Worm (Caenorhabditis elegans) whole organism, late embryonic: ENCODE results near the gene uroc-1.

Experiments
- C38D4.7 ChIP-seq: fragments of 200-800 bp; sonication (Bioruptor generic); optimal IDR thresholded peaks from 2 replicates; lab custom pipeline; 2018; ENCODE audit warnings: mild to moderate bottlenecking, missing genetic modification characterization, moderate library complexity, missing compliant biosample characterization
- F13H6.1 ChIP-seq: sonication (generic microtip); optimal IDR thresholded peaks from 2 replicates; lab custom pipeline; 2016; ENCODE audit warnings: missing genetic modification characterization, missing compliant biosample characterization
- K09A11.1 ChIP-seq: sonication (generic microtip); optimal IDR thresholded peaks from 2 replicates; lab custom pipeline; 2017; ENCODE audit warnings: antibody characterized with exemption, mild to moderate bottlenecking, missing genetic modification characterization, missing compliant biosample characterization; ENCODE audit not compliant: insufficient read depth
- T23F11.4 ChIP-seq: fragments of 200-800 bp; sonication (Bioruptor generic); optimal IDR thresholded peaks from 2 replicates; lab custom pipeline; 2018; ENCODE audit warnings: mild to moderate bottlenecking, missing genetic modification characterization, missing compliant biosample characterization
- Y22D7AL.16 ChIP-seq: sonication (generic microtip); optimal IDR thresholded peaks from 2 replicates; lab custom pipeline; 2016; ENCODE audit warnings: missing genetic modification characterization, missing compliant biosample characterization
- ahr-1 ChIP-seq: sonication (generic microtip); optimal IDR thresholded peaks from 2 replicates; lab custom pipeline; 2016; ENCODE audit warnings: missing genetic modification characterization, missing compliant biosample characterization
- ama-1 ChIP-seq: fragments of 150-350 bp; optimal IDR thresholded peaks from 2 replicates; lab custom pipeline; 2014
- ceh-14 ChIP-seq: sonication (generic microtip); optimal IDR thresholded peaks from 2 replicates; lab custom pipeline; 2016; ENCODE audit warnings: missing genotype, missing genetic modification characterization, missing compliant biosample characterization
- ceh-18 ChIP-seq: sonication (generic microtip); optimal IDR thresholded peaks from 2 replicates; lab custom pipeline; 2016; ENCODE audit warnings: missing genetic modification characterization, missing compliant biosample characterization
- ceh-19 ChIP-seq: fragments of 200-800 bp; sonication (Bioruptor generic); optimal IDR thresholded peaks from 2 replicates; lab custom pipeline; 2018; ENCODE audit warnings: mild to moderate bottlenecking, missing genetic modification characterization, missing compliant biosample characterization
- ceh-2 ChIP-seq: sonication (generic microtip); optimal IDR thresholded peaks from 2 replicates; lab custom pipeline; 2016; ENCODE audit warnings: missing genotype, missing genetic modification characterization, missing compliant biosample characterization
- ceh-24 ChIP-seq: sonication (generic microtip); optimal IDR thresholded peaks from 2 replicates; lab custom pipeline; 2016; ENCODE audit warnings: mild to moderate bottlenecking, missing genetic modification characterization, missing compliant biosample characterization
- ceh-30 ChIP-seq: fragments of 150-350 bp; optimal IDR thresholded peaks from 2 replicates; lab custom pipeline; 2014; ENCODE audit warnings: missing biosample characterization, missing genetic modification characterization
- ceh-31 ChIP-seq: sonication (generic microtip); optimal IDR thresholded peaks from 2 replicates; lab custom pipeline; 2016; ENCODE audit warnings: missing genetic modification characterization, missing compliant biosample characterization
- ceh-34 ChIP-seq: sonication (generic microtip); optimal IDR thresholded peaks from 2 replicates; lab custom pipeline; 2016; ENCODE audit warnings: mild to moderate bottlenecking, missing genetic modification characterization, missing compliant biosample characterization
- ceh-45 ChIP-seq: fragments of 200-800 bp; sonication (Bioruptor generic); IDR thresholded peaks from 2 replicates; pipeline ENCODE4 v1.3.6; 2022; ENCODE audit warnings: missing genetic modification reagents, missing genetic modification characterization, missing compliant biosample characterization
- ceh-48 ChIP-seq: sonication (generic microtip); optimal IDR thresholded peaks from 2 replicates; lab custom pipeline; 2016; ENCODE audit warnings: missing genetic modification characterization, inconsistent platforms, missing compliant biosample characterization
- ceh-6 ChIP-seq: fragments of 200-800 bp; sonication (Bioruptor generic); optimal IDR thresholded peaks from 2 replicates; lab custom pipeline; 2018; ENCODE audit warnings: mild to moderate bottlenecking, missing genetic modification characterization, missing compliant biosample characterization
- ceh-9 ChIP-seq: sonication (generic microtip); optimal IDR thresholded peaks from 2 replicates; lab custom pipeline; 2016; ENCODE audit warnings: mild to moderate bottlenecking, missing genetic modification characterization, inconsistent platforms, missing compliant biosample characterization
- dve-1 ChIP-seq: sonication (generic microtip); optimal IDR thresholded peaks from 2 replicates; lab custom pipeline; 2017; ENCODE audit warnings: antibody characterized with exemption, mild to moderate bottlenecking, missing genetic modification characterization, missing compliant biosample characterization
- elt-2 ChIP-seq: sonication (generic microtip); optimal IDR thresholded peaks from 2 replicates; lab custom pipeline; 2016; ENCODE audit warnings: missing genetic modification reagents, missing genetic modification characterization, missing compliant biosample characterization
- elt-4 ChIP-seq: sonication (generic microtip); optimal IDR thresholded peaks from 2 replicates; lab custom pipeline; 2016; ENCODE audit warnings: missing genetic modification characterization, missing compliant biosample characterization
- ets-4 ChIP-seq: sonication (generic microtip); optimal IDR thresholded peaks from 2 replicates; lab custom pipeline; 2016; ENCODE audit warnings: missing genetic modification characterization, missing compliant biosample characterization
- fkh-10 ChIP-seq: fragments of 150-350 bp; optimal IDR thresholded peaks from 2 replicates; lab custom pipeline; 2014; ENCODE audit warnings: missing biosample characterization, missing genetic modification reagents, missing genetic modification characterization
- gmeb-2 ChIP-seq: sonication (generic microtip); optimal IDR thresholded peaks from 2 replicates; lab custom pipeline; 2016; ENCODE audit warnings: missing genetic modification characterization, inconsistent platforms, missing compliant biosample characterization
- hlh-13 ChIP-seq: fragments of 200-800 bp; sonication (Bioruptor generic); optimal IDR thresholded peaks from 2 replicates; lab custom pipeline; 2018; ENCODE audit warnings: mild to moderate bottlenecking, missing genetic modification characterization, missing compliant biosample characterization
- hlh-30 ChIP-seq: sonication (generic microtip); optimal IDR thresholded peaks from 2 replicates; lab custom pipeline; 2017; ENCODE audit warnings: antibody characterized with exemption, missing genetic modification characterization, missing compliant biosample characterization; ENCODE audit not compliant: insufficient read depth
- hlh-6 ChIP-seq: sonication (generic microtip); optimal IDR thresholded peaks from 2 replicates; lab custom pipeline; 2016; ENCODE audit warnings: missing genotype, missing genetic modification characterization, missing compliant biosample characterization
- hlh-8 ChIP-seq: sonication (generic microtip); optimal IDR thresholded peaks from 2 replicates; lab custom pipeline; 2016; ENCODE audit warnings: missing genotype, missing genetic modification characterization, missing compliant biosample characterization
- lim-6 ChIP-seq: sonication (generic microtip); optimal IDR thresholded peaks from 2 replicates; lab custom pipeline; 2016; ENCODE audit warnings: missing genetic modification characterization, missing compliant biosample characterization
- lin-11 ChIP-seq: fragments of 200-800 bp; sonication (Bioruptor generic); optimal IDR thresholded peaks from 2 replicates; lab custom pipeline; 2018; ENCODE audit warnings: mild to moderate bottlenecking, missing genetic modification characterization, missing compliant biosample characterization
- madf-2 ChIP-seq: sonication (generic microtip); optimal IDR thresholded peaks from 2 replicates; lab custom pipeline; 2017; ENCODE audit warnings: missing genetic modification characterization, missing compliant biosample characterization
- mec-3 ChIP-seq: sonication (generic microtip); optimal IDR thresholded peaks from 2 replicates; lab custom pipeline; 2016; ENCODE audit warnings: borderline replicate concordance, missing genetic modification characterization, missing compliant biosample characterization
- nfya-1 ChIP-seq: sonication (generic microtip); optimal IDR thresholded peaks from 2 replicates; lab custom pipeline; 2017; ENCODE audit warnings: missing genetic modification characterization, mild to moderate bottlenecking, missing compliant biosample characterization, antibody characterized with exemption, moderate library complexity
- nhr-11 ChIP-seq: fragments of 150-350 bp; optimal IDR thresholded peaks from 2 replicates; lab custom pipeline; 2014; ENCODE audit warnings: missing biosample characterization, missing genetic modification characterization
- nhr-232 ChIP-seq: sonication (generic microtip); optimal IDR thresholded peaks from 2 replicates; lab custom pipeline; 2016; ENCODE audit warnings: missing genetic modification characterization, missing compliant biosample characterization
- npax-4 ChIP-seq: sonication (generic microtip); optimal IDR thresholded peaks from 2 replicates; lab custom pipeline; 2016; ENCODE audit warnings: missing genetic modification characterization, missing compliant biosample characterization
- pha-2 ChIP-seq: sonication (generic microtip); optimal IDR thresholded peaks from 2 replicates; lab custom pipeline; 2017; ENCODE audit warnings: mild to moderate bottlenecking, missing genetic modification characterization, missing compliant biosample characterization
- pqm-1 ChIP-seq: sonication (generic microtip); optimal IDR thresholded peaks from 2 replicates; lab custom pipeline; 2016; ENCODE audit warnings: missing genetic modification characterization, missing compliant biosample characterization
- ref-2 ChIP-seq: sonication (generic microtip); optimal IDR thresholded peaks from 2 replicates; lab custom pipeline; 2016; ENCODE audit warnings: missing genetic modification characterization, missing compliant biosample characterization
- rnt-1 ChIP-seq: sonication (generic microtip); optimal IDR thresholded peaks from 2 replicates; lab custom pipeline; 2016; ENCODE audit warnings: missing genetic modification characterization, missing compliant biosample characterization
- sdc-2 ChIP-seq: sonication (generic microtip); optimal IDR thresholded peaks from 2 replicates; lab custom pipeline; 2016; ENCODE audit warnings: missing genotype, missing genetic modification characterization, missing compliant biosample characterization
- sox-2 ChIP-seq: fragments of 200-800 bp; sonication (Bioruptor generic); IDR thresholded peaks from 2 replicates; pipeline ENCODE4 v1.3.6; 2022; ENCODE audit warnings: missing genetic modification reagents, missing genetic modification characterization, missing compliant biosample characterization
- syd-9 ChIP-seq: sonication (generic microtip); optimal IDR thresholded peaks from 2 replicates; lab custom pipeline; 2016; ENCODE audit warnings: mild to moderate bottlenecking, missing genetic modification characterization, moderate library complexity, missing compliant biosample characterization
- tbx-2 ChIP-seq: sonication (generic microtip); optimal IDR thresholded peaks from 2 replicates; lab custom pipeline; 2016; ENCODE audit warnings: missing genetic modification characterization, missing compliant biosample characterization
- tbx-7 ChIP-seq: sonication (generic microtip); optimal IDR thresholded peaks from 2 replicates; lab custom pipeline; 2016; ENCODE audit warnings: missing genotype, missing genetic modification characterization, missing compliant biosample characterization
- ttx-3 ChIP-seq: sonication (generic microtip); optimal IDR thresholded peaks from 2 replicates; lab custom pipeline; 2016; ENCODE audit warnings: missing genetic modification reagents, missing genetic modification characterization, missing compliant biosample characterization
- unc-42 ChIP-seq: sonication (generic microtip); optimal IDR thresholded peaks from 2 replicates; lab custom pipeline; 2016; ENCODE audit warnings: missing genotype, missing genetic modification characterization, missing compliant biosample characterization
- unc-55 ChIP-seq: sonication (generic microtip); optimal IDR thresholded peaks from 2 replicates; lab custom pipeline; 2017; ENCODE audit warnings: missing biosample characterization, missing genetic modification reagents, missing genetic modification characterization
- ztf-16 ChIP-seq: sonication (generic microtip); optimal IDR thresholded peaks from 2 replicates; lab custom pipeline; 2017; ENCODE audit warnings: missing genetic modification characterization, missing compliant biosample characterization

uroc-1 gene

DNA sequence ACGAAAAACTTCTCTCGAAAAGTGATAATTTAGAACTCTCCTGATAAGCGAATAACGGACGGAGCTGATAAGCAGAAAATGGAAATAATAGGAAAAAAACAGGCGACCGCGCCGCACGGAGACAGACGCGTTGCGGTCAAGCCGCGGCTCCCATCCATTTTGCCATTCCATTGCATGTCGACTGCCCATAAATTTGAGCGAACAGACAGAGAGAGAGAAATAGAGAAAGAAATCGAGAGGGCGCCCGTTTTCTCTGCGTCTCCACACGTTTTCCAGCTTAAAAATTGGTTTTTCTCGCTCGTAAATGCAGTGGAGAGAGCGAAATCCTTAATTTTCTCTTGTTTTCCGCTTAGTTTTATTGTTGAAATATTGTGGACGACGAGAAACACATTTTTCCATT is 40.7 kb downstream of the uroc-1 start:
- TF ChIP-seq ceh-24 (tag; lab: Kevin White, UChicago) = no peak
- TF ChIP-seq hlh-30 = no peak
- TF ChIP-seq ceh-2 (tag; lab: Kevin White, UChicago) = no peak
- TF ChIP-seq ceh-31 (tag; lab: Kevin White, UChicago) = peak; percentile 25
- peak; percentile 41 for TF ChIP-seq unc-42 (tag; lab: Kevin White, UChicago)
- peak; percentile 36 for TF ChIP-seq nfya-1
- no peak for TF ChIP-seq ceh-9 (tag; lab: Kevin White, UChicago)
- no peak for TF ChIP-seq ahr-1 (tag; lab: Kevin White, UChicago)
- peak; percentile 56 for TF ChIP-seq dve-1
- peak; percentile 76 for TF ChIP-seq elt-2 (tag; lab: Kevin White, UChicago)
- no peak for TF ChIP-seq ceh-6 (GFP tag; lab: Kevin White, UChicago)
- peak; percentile 53 for TF ChIP-seq unc-55 (GFP tag; lab: Kevin White, UChicago)
- TF ChIP-seq ttx-3 (tag; lab: Kevin White, UChicago) = no peak

DNA sequence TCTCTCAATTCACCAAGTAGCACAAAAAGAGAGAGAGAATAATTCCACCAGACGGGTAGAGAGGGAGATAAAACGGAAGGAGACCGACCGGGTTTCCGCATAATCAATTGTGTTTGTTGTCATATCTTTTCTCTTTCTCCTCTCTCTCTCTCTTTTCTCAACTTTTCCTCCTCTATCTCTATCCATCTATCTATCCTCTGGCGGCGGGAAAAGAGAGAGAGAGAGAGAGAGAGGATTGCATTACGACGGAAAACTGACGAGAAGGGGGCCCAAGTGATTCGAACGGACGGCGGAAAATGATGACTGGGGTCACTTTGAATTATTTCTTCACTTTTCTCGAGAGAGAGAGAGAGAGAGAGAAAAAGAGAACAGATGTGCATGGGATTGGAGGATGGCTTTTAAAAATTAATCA is 44.5 kb downstream of the uroc-1 start:
- TF ChIP-seq F13H6.1 (tag; lab: Kevin White, UChicago) (peak; percentile 64), C38D4.7 (GFP tag; lab: Kevin White, UChicago) (no peak), ceh-34 (peak; percentile 62), pha-2 (tag; lab: Kevin White, UChicago) (no peak), unc-42 (tag; lab: Kevin White, UChicago) (peak; percentile 91), sdc-2 (tag; lab: Kevin White, UChicago) (peak; percentile 45), ztf-16 (tag; lab: Kevin White, UChicago) (no peak), nhr-11 (tag; lab: Kevin White, UChicago) (peak; percentile 64), K09A11.1 (tag; lab: Kevin White, UChicago) (peak; percentile 38), mec-3 (no peak), hlh-8 (peak; percentile 38), ceh-14 (tag; lab: Kevin White, UChicago) (peak; percentile 47), hlh-30 (no peak), ama-1 (no peak), ceh-9 (tag; lab: Kevin White, UChicago) (no peak), gmeb-2 (tag; lab: Kevin White, UChicago) (no peak), elt-4 (tag; lab: Kevin White, UChicago) (no peak), T23F11.4 (GFP tag; lab: Kevin White, UChicago) (no peak), ttx-3 (tag; lab: Kevin White, UChicago) (no peak), dve-1 (no peak), madf-2 (tag; lab: Kevin White, UChicago) (no peak), syd-9 (tag; lab: Kevin White, UChicago) (peak; percentile 43), ets-4 (tag; lab: Kevin White, UChicago) (no peak), tbx-2 (tag; lab: Kevin White, UChicago) (peak; percentile 82), ceh-24 (tag; lab: Kevin White, UChicago) (no peak), pqm-1 (tag; lab: Kevin White, UChicago) (no peak), hlh-6 (tag; lab: Kevin White, UChicago) (no peak), fkh-10 (GFP tag; lab: Kevin White, UChicago) (no peak), npax-4 (tag; lab: Kevin White, UChicago) (no peak), unc-55 (GFP tag; lab: Kevin White, UChicago) (peak; percentile 89), nfya-1 (peak; percentile 78), hlh-13 (no peak), elt-2 (tag; lab: Kevin White, UChicago) (no peak), rnt-1 (tag; lab: Kevin White, UChicago) (peak; percentile 89), ceh-45 (GFP tag; lab: Robert Waterston, UW) (no peak), sox-2 (no peak), ceh-2 (tag; lab: Kevin White, UChicago) (peak; percentile 20), ceh-48 (no peak), lim-6 (tag; lab: Kevin White, UChicago) (no peak), ceh-31 (tag; lab: Kevin White, UChicago) (peak; percentile 62), ceh-19 (GFP tag; lab: Kevin White, UChicago) (peak; percentile 44), tbx-7 (tag; lab: Kevin White, UChicago) (no peak), ceh-18 (tag; lab: Kevin White, UChicago) (peak; percentile 92), nhr-232 (tag; lab: Kevin White, UChicago) (no peak), ceh-30 (tag; lab: Kevin White, UChicago) (no peak), ref-2 (tag; lab: Kevin White, UChicago) (peak; percentile 49), Y22D7AL.16 (no peak), lin-11 (tag; lab: Kevin White, UChicago) (no peak)
